Worm (Caenorhabditis elegans) whole organism, L4/young adult: ENCODE results near the gene dmsr-14.

Experiments used
- W03F9.2 ChIP-seq: fragments of 150-350 bp; optimal IDR thresholded peaks from 2 replicates; lab custom pipeline; 2014; ENCODE audit warnings: missing biosample characterization, missing genetic modification characterization
- dao-5 ChIP-seq: sonication (generic microtip); optimal IDR thresholded peaks from 2 replicates; lab custom pipeline; 2016; ENCODE audit warnings: missing genotype, missing genetic modification characterization, moderate library complexity, missing compliant biosample characterization
- him-1 ChIP-seq: sonication (generic microtip); optimal IDR thresholded peaks from 2 replicates; lab custom pipeline; 2016; ENCODE audit warnings: missing genotype, missing genetic modification reagents, missing genetic modification characterization, missing compliant biosample characterization

DNA sequence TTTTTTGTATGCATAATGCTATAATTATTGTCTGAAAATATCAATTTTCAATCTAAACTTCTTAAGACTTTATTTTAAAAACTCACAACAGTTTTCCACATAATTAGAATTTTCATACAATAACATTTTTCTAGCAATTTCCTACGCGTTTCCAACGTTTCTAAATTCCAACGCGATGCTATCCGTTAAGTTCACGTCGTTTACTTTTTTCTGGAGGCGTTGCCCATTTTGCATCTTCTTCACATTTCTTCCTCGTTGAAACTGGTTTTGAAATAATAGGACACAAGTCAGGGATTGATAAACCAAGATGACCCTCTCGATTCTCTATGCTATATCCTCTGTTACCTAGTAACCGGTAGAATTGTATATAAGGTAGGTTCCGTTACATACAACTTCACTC, 18.2 kb upstream of the dmsr-14 start, which contains the start of the genes T15B7.14 and col-143:
- TF ChIP-seq him-1: no peak
- no peak for TF ChIP-seq dao-5 (tag; lab: Kevin White, UChicago)
- no peak for TF ChIP-seq W03F9.2 (tag; lab: Kevin White, UChicago)
